Fruit fly (Drosophila melanogaster): ENCODE measurements around the gene lva.
"Not testable (repeated sequence)": the region's sequence is repeated elsewhere in the genome, so short reads cannot be mapped to it uniquely, and the experiment has no call there.

The lva gene

dm6 chrX:3968346-3969044 is 3.4 kb upstream of the lva start, which contains the start of gene CG6428:
CG6428 (minus strand) TSS chrX:3968655.
- no peak for TF ChIP-seq CG15710 (tag; optimal IDR thresholded peaks at IDR 0.05)
- TF ChIP-seq CG13204 (GFP tag; optimal IDR thresholded peaks at IDR 0.05), result no peak
- TF ChIP-seq Snoo (tag; optimal IDR thresholded peaks at IDR 0.05), result peak; percentile 17
- no peak for TF ChIP-seq CG34367 (tag; optimal IDR thresholded peaks at IDR 0.05)
- TF ChIP-seq Pif1A (GFP tag; optimal IDR thresholded peaks at IDR 0.05), result no peak

DNA sequence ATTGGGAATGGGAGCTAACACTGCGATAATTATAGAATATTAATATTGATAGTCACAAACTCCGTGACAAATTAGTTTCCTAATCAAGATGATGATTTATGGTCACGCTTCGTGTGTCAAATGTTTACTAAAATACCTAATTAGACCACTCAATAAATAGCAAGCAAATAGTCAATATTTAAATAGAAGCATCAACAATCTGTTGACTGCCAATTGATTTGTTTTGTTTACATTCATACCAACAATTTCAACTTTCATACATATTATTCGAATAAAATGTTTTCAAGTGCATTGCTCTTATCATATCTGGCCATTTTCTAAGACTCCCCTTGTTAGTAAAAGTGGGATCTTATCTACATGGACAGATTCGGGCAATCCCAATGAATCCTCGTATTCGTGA is 2.5 kb upstream of the lva start:
- TF ChIP-seq Ets98B (GFP tag; IDR thresholded peaks at IDR 0.05) (no peak), CG34367 (tag; optimal IDR thresholded peaks at IDR 0.05) (no peak), D1 (tag; optimal IDR thresholded peaks at IDR 0.05) (no peak), Pif1A (GFP tag; optimal IDR thresholded peaks at IDR 0.05) (no peak), CG10348 (GFP tag; IDR thresholded peaks at IDR 0.05) (no peak), CG9948 (tag; optimal IDR thresholded peaks at IDR 0.05) (no peak), CG13204 (GFP tag; optimal IDR thresholded peaks at IDR 0.05) (no peak), CG17806 (tag; optimal IDR thresholded peaks at IDR 0.05) (no peak), CG14655 (GFP tag; optimal IDR thresholded peaks at IDR 0.05) (no peak), CG12605 (GFP tag; IDR thresholded peaks at IDR 0.05) (no peak), rn (GFP tag; IDR thresholded peaks at IDR 0.05) (no peak), CG32121 (GFP tag; IDR thresholded peaks at IDR 0.05) (no peak), CG15710 (tag; optimal IDR thresholded peaks at IDR 0.05) (no peak)

DNA sequence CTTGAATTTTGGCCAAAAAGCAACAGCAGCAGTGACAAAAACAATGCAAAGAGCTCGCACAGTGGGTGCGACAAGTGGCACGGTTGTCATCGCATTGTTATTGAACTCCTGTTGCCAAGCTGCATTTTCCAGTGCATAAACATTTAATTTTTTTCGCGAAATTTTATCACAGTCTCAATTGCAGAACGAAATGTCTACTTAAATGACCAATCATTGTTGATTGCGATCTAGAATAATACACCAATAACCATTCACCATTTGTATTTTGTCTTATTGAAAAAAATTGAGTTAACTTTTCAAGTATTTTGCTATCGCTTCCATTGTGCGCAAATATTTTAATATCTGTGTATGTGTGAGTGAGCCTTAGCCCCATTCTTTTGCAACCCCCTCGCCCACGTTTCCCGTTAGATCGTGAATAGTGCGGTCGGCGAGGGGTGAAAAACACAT is 14.9 kb downstream of the lva start:
- TF ChIP-seq EcR (GFP tag; optimal IDR thresholded peaks at IDR 0.05) (no peak), rn (GFP tag; IDR thresholded peaks at IDR 0.05) (0 out of 2 replicates have a peak, but pooled peaks have one; percentile 4), CG17806 (tag; optimal IDR thresholded peaks at IDR 0.05) (no peak), CG9948 (tag; optimal IDR thresholded peaks at IDR 0.05) (peak; percentile 8), CG8301 (tag; optimal IDR thresholded peaks at IDR 0.05) (no peak), Pif1B (GFP tag; optimal IDR thresholded peaks at IDR 0.05) (no peak), CG12605 (GFP tag; IDR thresholded peaks at IDR 0.05) (no peak), D1 (tag; optimal IDR thresholded peaks at IDR 0.05) (no peak), CG10348 (GFP tag; IDR thresholded peaks at IDR 0.05) (no peak), gl (tag; optimal IDR thresholded peaks at IDR 0.05) (no peak), CG4496 (GFP tag; IDR thresholded peaks at IDR 0.05) (no peak; the same call in 2 of the 3 replicates), CG32121 (GFP tag; IDR thresholded peaks at IDR 0.05) (peak; percentile 56; the same call in 1 of the 2 replicates), CG8159 (tag; optimal IDR thresholded peaks at IDR 0.05) (no peak), CG14655 (GFP tag; optimal IDR thresholded peaks at IDR 0.05) (no peak), Snoo (tag; optimal IDR thresholded peaks at IDR 0.05) (no peak), CG15710 (tag; optimal IDR thresholded peaks at IDR 0.05) (no peak), CG13204 (GFP tag; optimal IDR thresholded peaks at IDR 0.05) (no peak), Ets98B (GFP tag; IDR thresholded peaks at IDR 0.05) (peak; percentile 15; the same call in 1 of the 2 replicates), CG34367 (tag; optimal IDR thresholded peaks at IDR 0.05) (no peak), fd96Ca (GFP tag; IDR thresholded peaks at IDR 0.05) (peak; percentile 76), Pif1A (GFP tag; optimal IDR thresholded peaks at IDR 0.05) (no peak)

DNA sequence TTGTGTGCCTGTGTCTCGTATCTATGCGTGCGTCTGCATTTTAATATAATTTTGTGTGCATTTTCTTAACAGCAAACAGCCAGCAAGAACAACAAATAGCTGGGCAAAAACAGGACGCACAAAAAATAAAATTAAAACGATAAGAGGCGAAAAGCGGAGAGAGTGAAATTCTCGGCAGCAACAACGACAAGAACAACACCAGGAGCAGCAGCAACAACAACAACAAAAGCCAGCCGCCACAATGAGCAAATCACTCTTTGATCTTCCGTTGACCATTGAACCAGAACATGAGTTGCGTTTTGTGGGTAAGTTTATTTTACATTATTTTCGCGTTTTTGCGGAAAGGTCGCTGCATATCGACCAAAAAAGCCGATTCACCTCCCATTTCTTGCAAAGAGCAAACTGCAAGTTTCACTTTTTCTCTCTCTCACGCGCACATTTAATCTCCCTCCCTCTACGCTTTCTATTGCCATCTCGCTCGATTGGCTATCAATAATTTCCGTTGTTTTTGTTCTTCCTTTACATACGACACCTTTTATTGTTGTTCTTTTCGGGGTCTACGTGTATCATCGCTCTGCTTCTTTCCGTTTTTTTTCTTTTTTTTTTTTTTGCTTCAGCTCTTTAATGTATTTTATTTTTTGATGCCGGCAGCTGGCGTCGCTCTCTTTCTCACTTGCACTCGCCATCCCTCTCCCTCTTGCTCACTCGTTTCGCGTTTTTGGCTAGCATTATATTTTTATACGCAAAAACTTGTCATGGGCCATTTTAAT is 15.5 kb downstream of the lva start:
- no peak for TF ChIP-seq fd96Ca (GFP tag; IDR thresholded peaks at IDR 0.05)
- TF ChIP-seq CG4496 (GFP tag; IDR thresholded peaks at IDR 0.05), result peak; percentile 20; the same call in 2 of the 3 replicates
- TF ChIP-seq CG17806 (tag; optimal IDR thresholded peaks at IDR 0.05), result no peak
- peak; percentile 28; the same call in 1 of the 2 replicates for TF ChIP-seq CG12605 (GFP tag; IDR thresholded peaks at IDR 0.05)

DNA sequence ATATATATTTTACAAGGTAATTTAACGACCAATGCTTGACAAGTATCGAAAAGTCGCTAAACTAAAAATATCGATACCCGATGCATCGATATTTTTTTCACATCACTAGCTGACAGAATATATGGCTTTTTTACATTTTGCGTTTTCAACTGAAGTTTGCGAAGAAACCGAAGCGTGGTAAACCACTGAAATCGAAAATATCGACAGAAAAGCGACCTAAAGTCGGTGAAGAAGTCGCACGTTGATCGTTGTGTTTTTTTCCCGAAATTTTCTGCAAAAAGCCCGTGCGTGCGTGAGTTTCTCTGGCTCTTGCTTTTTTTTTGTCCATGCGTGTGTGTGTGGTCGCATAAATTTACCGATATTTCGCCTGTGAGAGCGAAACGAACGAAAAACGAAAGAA is 16.2 kb downstream of the lva start, which contains the start of gene Vap33:
Vap33 (plus strand) TSS at position 87 of the 400 bp plus-strand sequence.
- TF ChIP-seq CG15710 (tag; optimal IDR thresholded peaks at IDR 0.05) (peak; percentile 5), CG34367 (tag; optimal IDR thresholded peaks at IDR 0.05) (peak; percentile 34), Pif1A (GFP tag; optimal IDR thresholded peaks at IDR 0.05) (peak; percentile 25), fd96Ca (GFP tag; IDR thresholded peaks at IDR 0.05) (no peak), CG13204 (GFP tag; optimal IDR thresholded peaks at IDR 0.05) (no peak), Ets98B (GFP tag; IDR thresholded peaks at IDR 0.05) (no peak), CG10348 (GFP tag; IDR thresholded peaks at IDR 0.05) (no peak), CG9948 (tag; optimal IDR thresholded peaks at IDR 0.05) (no peak), CG17806 (tag; optimal IDR thresholded peaks at IDR 0.05) (no peak), CG14655 (GFP tag; optimal IDR thresholded peaks at IDR 0.05) (no peak), CG12605 (GFP tag; IDR thresholded peaks at IDR 0.05) (no peak), CG4496 (GFP tag; IDR thresholded peaks at IDR 0.05) (0 out of 3 replicates have a peak, but pooled peaks have one; percentile 9), rn (GFP tag; IDR thresholded peaks at IDR 0.05) (no peak), CG8159 (tag; optimal IDR thresholded peaks at IDR 0.05) (peak; percentile 39)

DNA sequence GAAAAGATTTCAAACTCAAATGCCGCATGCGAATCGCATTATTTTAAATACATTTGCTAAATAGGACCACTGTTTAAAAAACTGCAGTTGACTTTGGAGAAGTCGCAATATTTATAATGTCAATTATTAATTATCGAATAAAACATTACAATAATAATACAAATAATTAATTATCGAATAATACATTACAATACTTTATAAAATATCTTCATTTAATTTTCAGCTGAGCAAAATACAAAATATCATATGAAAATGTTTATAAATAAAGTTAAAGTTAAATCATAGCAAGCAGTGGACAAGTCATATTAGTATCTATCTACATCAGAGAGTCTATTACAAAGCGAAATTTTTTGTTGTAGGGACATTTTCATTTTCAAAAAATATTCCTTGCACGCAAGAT is 20.4 kb downstream of the lva start, which contains the start of gene Gem4c:
Gem4c (plus strand) TSS at position 301 of the 400 bp plus-strand sequence.
- not testable (repeated sequence) for TF ChIP-seq CG4496 (GFP tag; IDR thresholded peaks at IDR 0.05); CG10348 (GFP tag; IDR thresholded peaks at IDR 0.05); CG13204 (GFP tag; optimal IDR thresholded peaks at IDR 0.05)
